Fruit fly (Drosophila melanogaster) whole organism, prepupa: ENCODE measurements around the gene Fst.

Experiments used
- CG11294 ChIP-seq: fragments of 200-800 bp; sonication (Bioruptor generic); IDR thresholded peaks from 2 replicates; pipeline ENCODE4 v1.3.6; 2022; ENCODE audit warnings: missing biosample characterization, missing genetic modification characterization
- CG11902 ChIP-seq: fragments of 200-800 bp; sonication (Bioruptor generic); optimal IDR thresholded peaks from 3 replicates; lab custom pipeline; 2016; ENCODE audit warnings: missing biosample characterization, missing genetic modification characterization
- CG3032 ChIP-seq: fragments of 200-800 bp; optimal IDR thresholded peaks from 2 replicates; lab custom pipeline; 2019; ENCODE audit warnings: missing biosample characterization, mild to moderate bottlenecking, missing genetic modification characterization, moderate library complexity
- CG31627 ChIP-seq: fragments of 200-800 bp; sonication (Bioruptor generic); optimal IDR thresholded peaks from 3 replicates; lab custom pipeline; 2016; ENCODE audit warnings: missing biosample characterization, missing genetic modification characterization
- CG32006 ChIP-seq: fragments of 200-800 bp; sonication (Bioruptor generic); optimal IDR thresholded peaks from 3 replicates; lab custom pipeline; 2017; ENCODE audit warnings: missing biosample characterization, mild to moderate bottlenecking, missing genetic modification characterization
- CG34406 ChIP-seq: fragments of 200-800 bp; sonication (Bioruptor generic); optimal IDR thresholded peaks from 3 replicates; lab custom pipeline; 2016; ENCODE audit warnings: missing biosample characterization, missing genetic modification characterization
- CG3919 ChIP-seq: fragments of 200-800 bp; sonication (Bioruptor generic); optimal IDR thresholded peaks from 3 replicates; lab custom pipeline; 2016; ENCODE audit warnings: missing biosample characterization, missing genetic modification characterization
- CG6276 ChIP-seq: fragments of 200-800 bp; sonication (Bioruptor generic); optimal IDR thresholded peaks from 2 replicates; lab custom pipeline; 2017; ENCODE audit warnings: missing biosample characterization, mild to moderate bottlenecking, missing genetic modification characterization
- CG6792 ChIP-seq: fragments of 200-800 bp; sonication (Bioruptor generic); optimal IDR thresholded peaks from 3 replicates; lab custom pipeline; 2016; ENCODE audit warnings: missing biosample characterization, missing genetic modification characterization
- CG6854 ChIP-seq: fragments of 200-800 bp; sonication (Bioruptor generic); optimal IDR thresholded peaks from 2 replicates; lab custom pipeline; 2017; ENCODE audit warnings: missing biosample characterization, mild to moderate bottlenecking, missing genetic modification characterization
- CG7368 ChIP-seq: fragments of 200-800 bp; sonication (Bioruptor generic); optimal IDR thresholded peaks from 3 replicates; lab custom pipeline; 2016; ENCODE audit warnings: missing biosample characterization, missing genetic modification characterization
- CG8319 ChIP-seq: fragments of 200-800 bp; sonication (Bioruptor generic); optimal IDR thresholded peaks from 3 replicates; lab custom pipeline; 2016; ENCODE audit warnings: missing biosample characterization, missing genetic modification characterization
- Eip75B ChIP-seq: fragments of 200-800 bp; sonication (Bioruptor generic); optimal IDR thresholded peaks from 3 replicates; lab custom pipeline; 2016; ENCODE audit warnings: missing biosample characterization, missing genetic modification characterization
- Eip78C ChIP-seq: fragments of 200-800 bp; sonication (Bioruptor generic); peaks from one replicate; lab custom pipeline; 2016; ENCODE audit warnings: missing biosample characterization, missing genetic modification characterization
- Eip93F ChIP-seq: fragments of 200-800 bp; sonication (Bioruptor generic); optimal IDR thresholded peaks from 2 replicates; lab custom pipeline; 2016; ENCODE audit warnings: missing biosample characterization, mild to moderate bottlenecking, missing genetic modification characterization
- Ets21C ChIP-seq: fragments of 200-800 bp; sonication (Bioruptor generic); optimal IDR thresholded peaks from 3 replicates; lab custom pipeline; 2016; ENCODE audit warnings: missing biosample characterization, missing genetic modification characterization
- Ets96B ChIP-seq: fragments of 200-800 bp; optimal IDR thresholded peaks from 2 replicates; lab custom pipeline; 2019; ENCODE audit warnings: missing biosample characterization, mild to moderate bottlenecking, missing genetic modification characterization, moderate library complexity
- Hr39 ChIP-seq: fragments of 200-800 bp; sonication (Bioruptor generic); optimal IDR thresholded peaks from 2 replicates; lab custom pipeline; 2016; ENCODE audit warnings: missing biosample characterization, missing genetic modification characterization
- Smox ChIP-seq: fragments of 200-800 bp; sonication (Bioruptor generic); optimal IDR thresholded peaks from 3 replicates; lab custom pipeline; 2016; ENCODE audit warnings: missing biosample characterization, missing genetic modification characterization
- achi ChIP-seq: fragments of 200-800 bp; sonication (Bioruptor generic); optimal IDR thresholded peaks from 3 replicates; lab custom pipeline; 2016; ENCODE audit warnings: missing biosample characterization, missing genetic modification characterization
- acj6 ChIP-seq: fragments of 200-800 bp; sonication (Bioruptor generic); optimal IDR thresholded peaks from 3 replicates; lab custom pipeline; 2016; ENCODE audit warnings: missing biosample characterization, missing genetic modification characterization
- esn ChIP-seq: fragments of 200-800 bp; sonication (Bioruptor generic); optimal IDR thresholded peaks from 2 replicates; lab custom pipeline; 2016; ENCODE audit warnings: missing biosample characterization, mild to moderate bottlenecking, missing genetic modification characterization, moderate library complexity
- fkh ChIP-seq: fragments of 200-800 bp; sonication (Bioruptor generic); optimal IDR thresholded peaks from 3 replicates; lab custom pipeline; 2017; ENCODE audit warnings: missing biosample characterization, mild to moderate bottlenecking, missing genetic modification characterization, moderate library complexity
- lz ChIP-seq: fragments of 200-800 bp; sonication (Bioruptor generic); optimal IDR thresholded peaks from 3 replicates; lab custom pipeline; 2016; ENCODE audit warnings: missing biosample characterization, missing genetic modification characterization
- net ChIP-seq: fragments of 200-800 bp; sonication (Bioruptor generic); optimal IDR thresholded peaks from 3 replicates; lab custom pipeline; 2016; ENCODE audit warnings: missing biosample characterization, missing genetic modification characterization
- pdm3 ChIP-seq: fragments of 200-800 bp; sonication (Bioruptor generic); optimal IDR thresholded peaks from 3 replicates; lab custom pipeline; 2016; ENCODE audit warnings: missing biosample characterization, missing genetic modification characterization
- salr ChIP-seq, 2 experiments: fragments of 200-800 bp; sonication (Bioruptor generic); optimal IDR thresholded peaks; 3 replicates each; lab custom pipeline; 2016 to 2018; ENCODE audit warnings: missing biosample characterization in 2 of 2, missing genetic modification characterization in 2 of 2, mild to moderate bottlenecking in 1 of 2
- spab ChIP-seq: fragments of 200-800 bp; sonication (Bioruptor generic); optimal IDR thresholded peaks from 2 replicates; lab custom pipeline; 2017; ENCODE audit warnings: missing biosample characterization, mild to moderate bottlenecking, missing genetic modification characterization, missing genetic modification reagents
- ss ChIP-seq, 2 experiments: fragments of 200-800 bp; sonication (Bioruptor generic); optimal IDR thresholded peaks; 2 replicates in 1 of 2; 3 replicates in 1 of 2; lab custom pipeline; 2017 to 2018; ENCODE audit warnings: mild to moderate bottlenecking in 2 of 2, missing biosample characterization in 2 of 2, missing genetic modification characterization in 2 of 2, moderate library complexity in 1 of 2
- svp ChIP-seq: fragments of 200-800 bp; sonication (Bioruptor generic); peaks from one replicate; lab custom pipeline; 2016; ENCODE audit warnings: missing biosample characterization, missing genetic modification characterization
- topi ChIP-seq: fragments of 200-800 bp; sonication (Bioruptor generic); optimal IDR thresholded peaks from 3 replicates; lab custom pipeline; 2016; ENCODE audit warnings: missing biosample characterization, missing genetic modification characterization
- vri ChIP-seq: fragments of 200-800 bp; sonication (Bioruptor generic); optimal IDR thresholded peaks from 3 replicates; lab custom pipeline; 2016; ENCODE audit warnings: missing biosample characterization, mild to moderate bottlenecking, missing genetic modification characterization

Fst gene

dm6 chr3R:9637882-9638281 lies 8.1 kb downstream of the Fst start, which contains the start of gene Dh44:
Gene Dh44, plus strand, starts transcription at chr3R:9638182.
- TF ChIP-seq topi (GFP tag; lab: Kevin White, UChicago) (no peak), achi (GFP tag; lab: Kevin White, UChicago) (no peak), CG6792 (GFP tag; lab: Kevin White, UChicago) (no peak), Smox (GFP tag; lab: Kevin White, UChicago) (no peak), CG31627 (GFP tag; lab: Kevin White, UChicago) (no peak), CG3919 (no peak), CG8319 (GFP tag; lab: Kevin White, UChicago) (no peak), lz (no peak), CG3032 (tag; lab: Kevin White, UChicago) (no peak), CG6276 (GFP tag; lab: Kevin White, UChicago) (no peak), ss (GFP tag; optimal IDR thresholded peaks at IDR 0.05; lab: Kevin White, UChicago) (no peak), acj6 (no peak), CG11902 (GFP tag; lab: Kevin White, UChicago) (no peak), Ets21C (GFP tag; lab: Kevin White, UChicago) (no peak), CG34406 (GFP tag; lab: Kevin White, UChicago) (no peak), net (GFP tag; lab: Kevin White, UChicago) (no peak), CG32006 (GFP tag; lab: Kevin White, UChicago) (no peak), CG11294 (GFP tag; lab: Robert Waterston, UW) (no peak)

- TF ChIP-seq CG3032 (tag; lab: Kevin White, UChicago) (no peak), esn (GFP tag; lab: Kevin White, UChicago) (peak; percentile 15), fkh (GFP tag; lab: Kevin White, UChicago) (peak; percentile 79), achi (GFP tag; lab: Kevin White, UChicago) (peak; percentile 65), salr (GFP tag; optimal IDR thresholded peaks at IDR 0.05; lab: Kevin White, UChicago) (no peak), vri (GFP tag; lab: Kevin White, UChicago) (peak; percentile 70)
Measured at dm6 chr3R:9637361-9637760, 8.6 kb downstream of the Fst start, which contains the start of gene Scm. Gene Scm, minus strand, starts transcription at chr3R:9637611.

- peak; percentile 98 for TF ChIP-seq svp
- TF ChIP-seq CG7368, result no peak
- no peak for TF ChIP-seq Hr39 (GFP tag; lab: Kevin White, UChicago)
- no peak for TF ChIP-seq Ets96B
- TF ChIP-seq Smox (GFP tag; lab: Kevin White, UChicago), result no peak
Measured at dm6 chr3R:9632110-9632921, 13.6 kb downstream of the Fst start.

- TF ChIP-seq Eip78C (GFP tag; lab: Kevin White, UChicago) (no peak), fkh (GFP tag; lab: Kevin White, UChicago) (peak; percentile 80)
Measured at dm6 chr3R:9631564-9631963, 14.4 kb downstream of the Fst start, which contains the start of gene SpdS. Gene SpdS, plus strand, starts transcription at chr3R:9631641.

dm6 chr3R:9630633-9631095 lies 15.3 kb downstream of the Fst start, which contains the start of gene Calr:
Gene Calr, minus strand, starts transcription at chr3R:9630851.
- peak; percentile 50 for TF ChIP-seq Eip93F (GFP tag; lab: Kevin White, UChicago)
- TF ChIP-seq vri (GFP tag; lab: Kevin White, UChicago), result peak; percentile 60
- TF ChIP-seq esn (GFP tag; lab: Kevin White, UChicago), result peak; percentile 47
- peak; percentile 84 for TF ChIP-seq fkh (GFP tag; lab: Kevin White, UChicago)
- TF ChIP-seq CG7368, result peak; percentile 2
- no peak for TF ChIP-seq pdm3 (GFP tag; lab: Kevin White, UChicago)
- peak; percentile 87 for TF ChIP-seq Eip78C (GFP tag; lab: Kevin White, UChicago)
- peak; percentile 4 for TF ChIP-seq CG3032 (tag; lab: Kevin White, UChicago)
- TF ChIP-seq topi (GFP tag; lab: Kevin White, UChicago), result peak; percentile 33
- peak; percentile 85 for TF ChIP-seq CG6854 (GFP tag; lab: Kevin White, UChicago)
- TF ChIP-seq Eip75B, result peak; percentile 57
- TF ChIP-seq CG34406 (GFP tag; lab: Kevin White, UChicago), result no peak
- TF ChIP-seq svp, result peak; percentile 89
- TF ChIP-seq spab (GFP tag; lab: Kevin White, UChicago), result no peak
- TF ChIP-seq, all 60 proteins: peak for 11
